Worm (Caenorhabditis elegans) whole organism, mixed stage, embryonic: ENCODE results near the gene cdk-1.

Experiments
- elt-3 ChIP-seq: fragments of 150-350 bp; optimal IDR thresholded peaks from 2 replicates; lab custom pipeline; 2014; ENCODE audit warnings: missing biosample characterization, missing genetic modification characterization
- ham-2 ChIP-seq: fragments of 200-800 bp; sonication (Bioruptor generic); optimal IDR thresholded peaks from 2 replicates; lab custom pipeline; 2018; ENCODE audit warnings: mild to moderate bottlenecking, missing genetic modification characterization, missing compliant biosample characterization
- hlh-1 ChIP-seq: fragments of 150-350 bp; optimal IDR thresholded peaks from 2 replicates; lab custom pipeline; 2014; ENCODE audit warnings: missing biosample characterization, missing genetic modification reagents, missing genetic modification characterization
- sem-2 ChIP-seq: fragments of 200-800 bp; sonication (Bioruptor generic); optimal IDR thresholded peaks from 2 replicates; lab custom pipeline; 2018; ENCODE audit warnings: mild to moderate bottlenecking, missing genetic modification characterization, missing compliant biosample characterization
- snpc-4 ChIP-seq: fragments of 150-350 bp; optimal IDR thresholded peaks from 2 replicates; lab custom pipeline; 2014; ENCODE audit warnings: missing biosample characterization, missing genetic modification characterization
- sptf-1 ChIP-seq: sonication (generic microtip); optimal IDR thresholded peaks from 2 replicates; lab custom pipeline; 2017; ENCODE audit warnings: mild to moderate bottlenecking, missing genetic modification characterization, moderate library complexity, missing compliant biosample characterization

- no peak for TF ChIP-seq elt-3 (tag; lab: Kevin White, UChicago)
- no peak for TF ChIP-seq snpc-4 (tag; lab: Kevin White, UChicago)
- no peak for TF ChIP-seq sptf-1
- no peak for TF ChIP-seq ham-2 (GFP tag; lab: Kevin White, UChicago)
- peak; percentile 32 for TF ChIP-seq hlh-1 (tag; lab: Kevin White, UChicago)
- no peak for TF ChIP-seq sem-2
Measured at ce11 chrIII:9780665-9781304, 33.5 kb downstream of the cdk-1 start, which contains the start of gene vha-1.
